Worm (Caenorhabditis elegans) whole organism, L4/young adult: ENCODE measurements around the gene Y17D7B.2.

ENCODE experiments used
- W03F9.2 ChIP-seq: fragments of 150-350 bp; optimal IDR thresholded peaks from 2 replicates; lab custom pipeline; 2014; ENCODE audit warnings: missing biosample characterization, missing genetic modification characterization
- dao-5 ChIP-seq: sonication (generic microtip); optimal IDR thresholded peaks from 2 replicates; lab custom pipeline; 2016; ENCODE audit warnings: missing genotype, missing genetic modification characterization, moderate library complexity, missing compliant biosample characterization

DNA sequence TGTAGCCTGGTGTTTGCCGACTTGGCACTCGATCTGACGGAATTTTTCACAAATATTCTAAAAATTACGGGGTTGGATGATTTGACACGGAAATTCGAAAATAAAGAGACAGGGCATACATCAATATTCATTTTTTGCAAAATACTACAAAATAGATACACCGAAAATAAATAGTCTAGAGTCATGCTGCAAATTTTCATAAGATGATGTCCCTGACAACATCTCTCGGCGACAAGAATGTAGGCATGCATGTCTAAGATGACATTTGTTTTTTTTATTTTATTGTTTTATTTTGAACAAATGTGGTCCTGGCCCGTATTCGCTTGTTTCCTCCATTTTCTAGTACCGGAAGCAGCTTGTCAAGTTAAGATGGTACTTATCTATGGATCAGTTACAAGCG lies 16.1 kb upstream of the Y17D7B.2 start, which contains the start of gene clec-256:
- TF ChIP-seq dao-5 (tag; lab: Kevin White, UChicago): no peak
- TF ChIP-seq W03F9.2: no peak
